Fruit fly (Drosophila melanogaster): ENCODE data around the gene CG11878.

Gene CG11878

dm6 chr3R:25262322-25262761 lies 11.3 kb upstream of the CG11878 start, which contains the start of the genes Kdsr and CG11858 (continued):
- TF ChIP-seq CG18476 (GFP tag; optimal IDR thresholded peaks at IDR 0.05), result peak; percentile 71
- TF ChIP-seq CG1647 (GFP tag; optimal IDR thresholded peaks at IDR 0.05), result peak; percentile 19
- peak; percentile 65 for TF ChIP-seq CG9817 (tag; optimal IDR thresholded peaks at IDR 0.05)
- TF ChIP-seq CG15269 (tag; optimal IDR thresholded peaks at IDR 0.05), result no peak
- TF ChIP-seq Doc3 (GFP tag; IDR thresholded peaks at IDR 0.05; ENCODE audit: partially characterized antibody), result no peak
- peak; percentile 38 for TF ChIP-seq trem (tag; optimal IDR thresholded peaks at IDR 0.05)
- TF ChIP-seq CG32767 (GFP tag; IDR thresholded peaks at IDR 0.05), result peak; percentile 23; the same call in 1 of the 2 replicates
- peak; percentile 60 for TF ChIP-seq Nf-YC (tag; optimal IDR thresholded peaks at IDR 0.05)
- TF ChIP-seq CG11093 (GFP tag; IDR thresholded peaks at IDR 0.05), result peak; percentile 53; the same call in 1 of the 3 replicates
- peak; percentile 50 for TF ChIP-seq Dip3 (GFP tag; optimal IDR thresholded peaks at IDR 0.05)
- peak; percentile 40; the same call in 1 of the 2 replicates for TF ChIP-seq E2f1 (GFP tag; IDR thresholded peaks at IDR 0.05)
- no peak for TF ChIP-seq Poxn (GFP tag; IDR thresholded peaks at IDR 0.05)
- no peak for TF ChIP-seq lab (GFP tag; optimal IDR thresholded peaks at IDR 0.05)
- TF ChIP-seq kay (GFP tag; optimal IDR thresholded peaks at IDR 0.05), result peak; percentile 35
- no peak; the same call in 2 of the 3 replicates for TF ChIP-seq CG17361 (GFP tag; IDR thresholded peaks at IDR 0.05)
- peak; percentile 21 for TF ChIP-seq pnt (GFP tag; optimal IDR thresholded peaks at IDR 0.05)
- no peak for TF ChIP-seq aop (GFP tag; IDR thresholded peaks at IDR 0.05)
- no peak for TF ChIP-seq dati (GFP tag; IDR thresholded peaks at IDR 0.05)
- TF ChIP-seq tgo (GFP tag; IDR thresholded peaks at IDR 0.05), result peak; percentile 77
- TF ChIP-seq CG3847 (GFP tag; IDR thresholded peaks at IDR 0.05), result peak; percentile 68
- peak; percentile 3 for TF ChIP-seq pb (GFP tag; optimal IDR thresholded peaks at IDR 0.05)
- TF ChIP-seq emc (GFP tag; optimal IDR thresholded peaks at IDR 0.05), result no peak
- TF ChIP-seq Ets97D (GFP tag; optimal IDR thresholded peaks at IDR 0.05), result peak; percentile 71
- TF ChIP-seq CG8281 (tag; optimal IDR thresholded peaks at IDR 0.05), result peak; percentile 7
- TF ChIP-seq CG13424 (tag; optimal IDR thresholded peaks at IDR 0.05), result peak; percentile 69
- peak; percentile 8 for TF ChIP-seq HLHmδ (GFP tag; optimal IDR thresholded peaks at IDR 0.05)
- no peak for TF ChIP-seq CG4360 (GFP tag; IDR thresholded peaks at IDR 0.05)
- TF ChIP-seq CG12155 (GFP tag; optimal IDR thresholded peaks at IDR 0.05), result peak; percentile 54
- TF ChIP-seq h (optimal IDR thresholded peaks at IDR 0.05), result no peak
- TF ChIP-seq Xbp1 (GFP tag; optimal IDR thresholded peaks at IDR 0.05), result peak; percentile 75
- peak; percentile 46 for TF ChIP-seq Oli (tag; optimal IDR thresholded peaks at IDR 0.05)
- TF ChIP-seq Hmr (GFP tag; optimal IDR thresholded peaks at IDR 0.05), result peak; percentile 67
- peak; percentile 72 for TF ChIP-seq CG14441 (GFP tag; IDR thresholded peaks at IDR 0.05)
- TF ChIP-seq CG3838 (GFP tag; optimal IDR thresholded peaks at IDR 0.05), result peak; percentile 42
- TF ChIP-seq NFAT (GFP tag; IDR thresholded peaks at IDR 0.05), result peak; percentile 39; the same call in 1 of the 2 replicates
- TF ChIP-seq gce (GFP tag; IDR thresholded peaks at IDR 0.05), result no peak
- no peak for TF ChIP-seq da (GFP tag; optimal IDR thresholded peaks at IDR 0.05)
- no peak for TF ChIP-seq crol (GFP tag; IDR thresholded peaks at IDR 0.05)
- TF ChIP-seq pan (optimal IDR thresholded peaks at IDR 0.05), result no peak
- peak in 1 of 2 experiments; percentile 64 for TF ChIP-seq pan (GFP tag; optimal IDR thresholded peaks at IDR 0.05 in 1 of 2, IDR thresholded peaks at IDR 0.05 in 1 of 2)
- TF ChIP-seq Hr51 (GFP tag; optimal IDR thresholded peaks at IDR 0.05), result peak in 1 of 2 experiments; percentile 56
- TF ChIP-seq CG11695 (GFP tag; IDR thresholded peaks at IDR 0.05), result no peak
- peak; percentile 57 for TF ChIP-seq pho (GFP tag; optimal IDR thresholded peaks at IDR 0.05)
- no peak for TF ChIP-seq CG31365 (tag; optimal IDR thresholded peaks at IDR 0.05)
- TF ChIP-seq cas (GFP tag; IDR thresholded peaks at IDR 0.05), result peak; percentile 52; the same call in 1 of the 2 replicates
- peak; percentile 21 for TF ChIP-seq fu2 (GFP tag; optimal IDR thresholded peaks at IDR 0.05)
- TF ChIP-seq BtbVII (GFP tag; optimal IDR thresholded peaks at IDR 0.05), result no peak
- TF ChIP-seq row (GFP tag; IDR thresholded peaks at IDR 0.05), result peak; percentile 94
- peak; percentile 34 for TF ChIP-seq tin (GFP tag; optimal IDR thresholded peaks at IDR 0.05)
- no peak for TF ChIP-seq CG7928 (GFP tag; optimal IDR thresholded peaks at IDR 0.05)
- TF ChIP-seq CG6683 (GFP tag; optimal IDR thresholded peaks at IDR 0.05), result peak; percentile 32
- TF ChIP-seq Lhr (GFP tag; optimal IDR thresholded peaks at IDR 0.05), result peak; percentile 37
